Worm (Caenorhabditis elegans) whole organism, young adult: Measurements from ENCODE around the gene C18D4.6.

Experiments used
- Y79H2A.3 ChIP-seq: fragments of 200-800 bp; sonication (Bioruptor generic); conservative IDR thresholded peaks from 2 replicates; pipeline ENCODE4 v1.3.6; 2022; ENCODE audit warnings: missing genetic modification reagents, missing genetic modification characterization, missing compliant biosample characterization
- ama-1 ChIP-seq, 3 experiments: fragments of 150-350 bp in 1 of 3; sonication (generic microtip) in 2 of 3; optimal IDR thresholded peaks; 2 replicates each; lab custom pipeline; 2014 to 2018; ENCODE audit warnings: missing biosample characterization in 2 of 3, missing genetic modification characterization in 2 of 3, missing genetic modification reagents in 2 of 3
- hmg-1.2 ChIP-seq: fragments of 200-800 bp; sonication (Bioruptor generic); IDR thresholded peaks from 2 replicates; pipeline ENCODE4 v1.3.6; 2022; ENCODE audit warnings: missing genetic modification reagents, missing genetic modification characterization, missing compliant biosample characterization
- madf-6 ChIP-seq: fragments of 200-800 bp; sonication (Bioruptor generic); IDR thresholded peaks from 2 replicates; pipeline ENCODE4 v1.3.6; 2022; ENCODE audit warnings: missing genetic modification reagents, missing genetic modification characterization, missing compliant biosample characterization
- mes-4 ChIP-seq: sonication (generic microtip); optimal IDR thresholded peaks from 2 replicates; lab custom pipeline; 2016; ENCODE audit warnings: missing genotype, missing genetic modification characterization, missing compliant biosample characterization
- nhr-90 ChIP-seq: sonication (generic microtip); optimal IDR thresholded peaks from 2 replicates; lab custom pipeline; 2016; ENCODE audit warnings: missing genotype, mild to moderate bottlenecking, missing genetic modification characterization, missing compliant biosample characterization
- pha-4 ChIP-seq: fragments of 150-350 bp; sonication (generic microtip); optimal IDR thresholded peaks from 2 replicates; lab custom pipeline; 2014; ENCODE audit warnings: missing biosample characterization, missing genetic modification reagents, missing genetic modification characterization
- unc-130 ChIP-seq: sonication (generic microtip); optimal IDR thresholded peaks from 2 replicates; lab custom pipeline; 2016; ENCODE audit warnings: missing genetic modification reagents, missing genetic modification characterization, missing compliant biosample characterization

ce11 chrV:17508493-17508892 is 29.7 kb downstream of the C18D4.6 start, which contains the start of gene srw-32:
- TF ChIP-seq pha-4 (tag; lab: Kevin White, UChicago): no peak
- TF ChIP-seq ama-1 (optimal IDR thresholded peaks at IDR 0.05; lab: Kevin White, UChicago): no peak
- no peak for TF ChIP-seq ama-1 (GFP tag; optimal IDR thresholded peaks at IDR 0.05; lab: Kevin White, UChicago)
- no peak for TF ChIP-seq nhr-90 (tag; lab: Kevin White, UChicago)
- no peak for TF ChIP-seq Y79H2A.3 (GFP tag; lab: Robert Waterston, UW)
- TF ChIP-seq mes-4 (tag; lab: Kevin White, UChicago): no peak
- TF ChIP-seq madf-6: no peak
- TF ChIP-seq unc-130: no peak
- TF ChIP-seq hmg-1.2 (GFP tag; lab: Robert Waterston, UW): no peak
